Worm (Caenorhabditis elegans): ENCODE measurements around the gene T04F8.8.

DNA sequence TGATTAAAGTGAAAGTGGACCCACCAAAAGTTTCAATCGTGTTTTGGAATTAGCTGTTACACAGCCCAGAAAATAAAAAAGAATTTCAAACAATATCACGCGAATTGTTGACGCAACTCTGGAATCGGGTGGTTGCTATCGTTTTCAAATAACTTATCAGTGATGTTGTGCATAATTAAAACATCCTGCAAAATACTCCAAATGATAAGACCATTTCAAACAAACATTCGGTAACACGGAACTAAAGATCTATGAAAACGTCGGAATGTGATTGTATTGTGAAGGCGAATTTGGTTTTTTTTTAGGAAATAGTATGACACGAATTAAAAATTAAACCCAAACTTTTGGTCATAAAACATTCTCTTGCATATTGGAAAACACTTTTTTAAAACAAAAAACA is 18.7 kb upstream of the T04F8.8 start, which contains the start of gene spp-30:
- TF ChIP-seq lin-13 (tag; optimal IDR thresholded peaks at IDR 0.05) (no peak), nhr-28 (tag; optimal IDR thresholded peaks at IDR 0.05) (no peak), mab-5 (tag; optimal IDR thresholded peaks at IDR 0.05) (no peak), tbx-8 (GFP tag; optimal IDR thresholded peaks at IDR 0.05) (no peak)

Data from whole organism, mixed stage, embryonic.